Worm (Caenorhabditis elegans) whole organism, young adult: Measurements from ENCODE around the gene sedl-1.

Source experiments
- ama-1 ChIP-seq, 3 experiments: fragments of 150-350 bp in 1 of 3; sonication (generic microtip) in 2 of 3; optimal IDR thresholded peaks; 2 replicates each; lab custom pipeline; 2014 to 2018; ENCODE audit warnings: missing biosample characterization in 2 of 3, missing genetic modification characterization in 2 of 3, missing genetic modification reagents in 2 of 3
- ccch-3 ChIP-seq: fragments of 200-800 bp; sonication (Bioruptor generic); optimal IDR thresholded peaks from 2 replicates; lab custom pipeline; 2018; ENCODE audit warnings: mild to moderate bottlenecking, missing genetic modification characterization, missing compliant biosample characterization
- efl-1 ChIP-seq: fragments of 150-350 bp; optimal IDR thresholded peaks from 2 replicates; lab custom pipeline; 2014; ENCODE audit warnings: missing biosample characterization, missing genetic modification reagents, missing genetic modification characterization
- hmg-1.2 ChIP-seq: fragments of 200-800 bp; sonication (Bioruptor generic); IDR thresholded peaks from 2 replicates; pipeline ENCODE4 v1.3.6; 2022; ENCODE audit warnings: missing genetic modification reagents, missing genetic modification characterization, missing compliant biosample characterization
- madf-8 ChIP-seq: fragments of 200-800 bp; sonication (Bioruptor generic); conservative IDR thresholded peaks from 2 replicates; pipeline ENCODE4 v1.3.6; 2022; ENCODE audit warnings: missing genetic modification reagents, missing genetic modification characterization, missing compliant biosample characterization
- rpc-1 ChIP-seq, 2 experiments: fragments of 150-350 bp in 1 of 2; sonication (generic microtip) in 1 of 2; optimal IDR thresholded peaks; 2 replicates each; lab custom pipeline; 2014 to 2018; ENCODE audit warnings: missing biosample characterization in 1 of 2, missing genetic modification characterization in 1 of 2, missing genetic modification reagents in 1 of 2, missing genotype in 1 of 2
- snpc-1.3 ChIP-seq: sonication (generic microtip); optimal IDR thresholded peaks from 2 replicates; lab custom pipeline; 2017; ENCODE audit warnings: missing genetic modification characterization, mild to moderate bottlenecking, missing compliant biosample characterization, antibody characterized with exemption, moderate library complexity, missing genotype, missing genetic modification reagents; ENCODE audit not compliant: insufficient read depth
- unc-130 ChIP-seq: sonication (generic microtip); optimal IDR thresholded peaks from 2 replicates; lab custom pipeline; 2016; ENCODE audit warnings: missing genetic modification reagents, missing genetic modification characterization, missing compliant biosample characterization
- zfh-2 ChIP-seq: fragments of 200-800 bp; sonication (Bioruptor generic); conservative IDR thresholded peaks from 2 replicates; pipeline ENCODE4 v1.3.6; 2022; ENCODE audit warnings: missing genetic modification reagents, missing genetic modification characterization, missing compliant biosample characterization
- ztf-26 ChIP-seq: sonication (generic microtip); optimal IDR thresholded peaks from 2 replicates; lab custom pipeline; 2017; ENCODE audit warnings: missing genetic modification characterization, missing compliant biosample characterization
- ztf-3 ChIP-seq: fragments of 200-800 bp; sonication (Bioruptor generic); optimal IDR thresholded peaks from 2 replicates; lab custom pipeline; 2018; ENCODE audit warnings: mild to moderate bottlenecking, missing genetic modification characterization, missing compliant biosample characterization

ce11 chrX:1440161-1440560, at the start of gene sedl-1:
- TF ChIP-seq hmg-1.2 (no peak), unc-130 (GFP tag; lab: Kevin White, UChicago) (no peak), ztf-26 (tag; lab: Kevin White, UChicago) (no peak), madf-8 (no peak), ccch-3 (GFP tag; lab: Kevin White, UChicago) (no peak), efl-1 (GFP tag; lab: Kevin White, UChicago) (no peak), snpc-1.3 (tag; lab: Kevin White, UChicago) (no peak), ama-1 (optimal IDR thresholded peaks at IDR 0.05; lab: Kevin White, UChicago) (no peak), ama-1 (GFP tag; optimal IDR thresholded peaks at IDR 0.05; lab: Kevin White, UChicago) (no peak), zfh-2 (GFP tag; lab: Robert Waterston, UW) (no peak), ztf-3 (GFP tag; lab: Kevin White, UChicago) (no peak), rpc-1 (optimal IDR thresholded peaks at IDR 0.05; lab: Kevin White, UChicago) (no peak), rpc-1 (tag; optimal IDR thresholded peaks at IDR 0.05; lab: Kevin White, UChicago) (no peak)
